Worm (Caenorhabditis elegans): ENCODE data around the gene C06A1.3.

- no peak for TF ChIP-seq pha-4 (tag; optimal IDR thresholded peaks at IDR 0.05)
- TF ChIP-seq pat-9 (tag; optimal IDR thresholded peaks at IDR 0.05), result no peak
- no peak for TF ChIP-seq nhr-232 (tag; optimal IDR thresholded peaks at IDR 0.05)
Observed at ce11 chrII:10556550-10557205, 15.4 kb upstream of the C06A1.3 start.

Measured in whole organism, late embryonic.